Worm (Caenorhabditis elegans) whole organism, L4 larva: ENCODE measurements around the gene K08E7.8.

Source experiments
- F37D6.2 ChIP-seq: sonication (generic microtip); optimal IDR thresholded peaks from 2 replicates; lab custom pipeline; 2016; ENCODE audit warnings: mild to moderate bottlenecking, missing genetic modification characterization, missing compliant biosample characterization
- F49E8.2 ChIP-seq: sonication (generic microtip); optimal IDR thresholded peaks from 2 replicates; lab custom pipeline; 2016; ENCODE audit warnings: missing compliant biosample characterization, mild to moderate bottlenecking, missing genetic modification characterization, borderline replicate concordance
- Y105C5A.15 ChIP-seq: fragments of 200-800 bp; sonication (Bioruptor generic); IDR thresholded peaks from 2 replicates; pipeline ENCODE4 v1.3.6; 2022; ENCODE audit warnings: missing genetic modification characterization, missing compliant biosample characterization
- Y5F2A.4 ChIP-seq: fragments of 200-800 bp; sonication (Bioruptor generic); optimal IDR thresholded peaks from 2 replicates; lab custom pipeline; 2018; ENCODE audit warnings: mild to moderate bottlenecking, missing genetic modification characterization, missing compliant biosample characterization
- Y75B8A.6 ChIP-seq: fragments of 200-800 bp; sonication (Bioruptor generic); IDR thresholded peaks from 2 replicates; pipeline ENCODE4 v1.3.6; 2022; ENCODE audit warnings: missing genetic modification reagents, missing genetic modification characterization, missing compliant biosample characterization
- ZK546.5 ChIP-seq, 2 experiments: sonication (generic microtip); optimal IDR thresholded peaks; 2 replicates each; lab custom pipeline; 2017; ENCODE audit warnings: missing biosample characterization in 2 of 2, missing genetic modification characterization in 2 of 2
- ama-1 ChIP-seq: fragments of 150-350 bp; optimal IDR thresholded peaks from 2 replicates; lab custom pipeline; 2014; ENCODE audit warnings: inconsistent platforms, mixed read lengths
- arid-1 ChIP-seq: fragments of 200-800 bp; sonication (Bioruptor generic); conservative IDR thresholded peaks from 2 replicates; pipeline ENCODE4 v1.3.6; 2022; ENCODE audit warnings: missing genetic modification reagents, missing genetic modification characterization, missing compliant biosample characterization
- ceh-20 ChIP-seq: fragments of 200-800 bp; sonication (Bioruptor generic); IDR thresholded peaks from 2 replicates; pipeline ENCODE4 v1.3.6; 2022; ENCODE audit warnings: missing genetic modification reagents, missing genetic modification characterization, missing compliant biosample characterization
- ceh-44 ChIP-seq: fragments of 200-800 bp; sonication (Bioruptor generic); IDR thresholded peaks from 2 replicates; pipeline ENCODE4 v1.3.6; 2022; ENCODE audit warnings: missing genetic modification reagents, missing genetic modification characterization, missing compliant biosample characterization
- ceh-62 ChIP-seq: sonication (generic microtip); optimal IDR thresholded peaks from 2 replicates; lab custom pipeline; 2017; ENCODE audit warnings: missing biosample characterization, missing genetic modification characterization
- ctbp-1 ChIP-seq: fragments of 200-800 bp; sonication (Bioruptor generic); IDR thresholded peaks from 2 replicates; pipeline ENCODE4 v1.3.6; 2022; ENCODE audit warnings: missing genetic modification reagents, missing genetic modification characterization, missing compliant biosample characterization
- daf-16 ChIP-seq, 3 experiments: sonication (generic microtip); optimal IDR thresholded peaks; 2 replicates each; lab custom pipeline; 2016 to 2017; ENCODE audit warnings: missing genetic modification characterization in 3 of 3, missing genetic modification reagents in 3 of 3, mild to moderate bottlenecking in 2 of 3, missing compliant biosample characterization in 2 of 3, missing biosample characterization in 1 of 3, moderate library complexity in 1 of 3
- dmd-6 ChIP-seq: fragments of 200-800 bp; sonication (Bioruptor generic); IDR thresholded peaks from 2 replicates; pipeline ENCODE4 v1.3.6; 2022; ENCODE audit warnings: missing genetic modification reagents, missing genetic modification characterization, missing compliant biosample characterization
- dmd-8 ChIP-seq: fragments of 200-800 bp; sonication (Bioruptor generic); IDR thresholded peaks from 2 replicates; pipeline ENCODE4 v1.3.6; 2022; ENCODE audit warnings: missing genetic modification characterization, missing compliant biosample characterization
- dpl-1 ChIP-seq: fragments of 150-350 bp; optimal IDR thresholded peaks from 2 replicates; lab custom pipeline; 2014; ENCODE audit warnings: missing biosample characterization, missing genetic modification reagents, missing genetic modification characterization
- duxl-1 ChIP-seq: sonication (generic microtip); optimal IDR thresholded peaks from 2 replicates; lab custom pipeline; 2016; ENCODE audit warnings: mild to moderate bottlenecking, missing genetic modification characterization, moderate library complexity, missing compliant biosample characterization; ENCODE audit not compliant: poor library complexity
- fkh-10 ChIP-seq: fragments of 150-350 bp; optimal IDR thresholded peaks from 2 replicates; lab custom pipeline; 2014; ENCODE audit warnings: missing biosample characterization, missing genetic modification reagents, missing genetic modification characterization
- hlh-11 ChIP-seq: fragments of 200-800 bp; sonication (Bioruptor generic); optimal IDR thresholded peaks from 2 replicates; lab custom pipeline; 2018; ENCODE audit warnings: mild to moderate bottlenecking, missing genetic modification characterization, missing compliant biosample characterization
- hlh-30 ChIP-seq: sonication (generic microtip); optimal IDR thresholded peaks from 2 replicates; lab custom pipeline; 2017; ENCODE audit warnings: antibody characterized with exemption, mild to moderate bottlenecking, missing genetic modification characterization, missing compliant biosample characterization; ENCODE audit not compliant: insufficient read depth
- hmg-1.1 ChIP-seq: fragments of 200-800 bp; sonication (Bioruptor generic); IDR thresholded peaks from 2 replicates; pipeline ENCODE4 v1.3.6; 2022; ENCODE audit warnings: missing genetic modification reagents, missing genetic modification characterization, missing compliant biosample characterization
- lim-7 ChIP-seq: fragments of 200-800 bp; sonication (Bioruptor generic); IDR thresholded peaks from 2 replicates; pipeline ENCODE4 v1.3.6; 2022; ENCODE audit warnings: missing genetic modification characterization, missing compliant biosample characterization
- lin-1 ChIP-seq: fragments of 200-800 bp; sonication (Bioruptor generic); IDR thresholded peaks from 2 replicates; pipeline ENCODE4 v1.3.6; 2022; ENCODE audit warnings: missing genetic modification reagents, missing genetic modification characterization, missing compliant biosample characterization
- lin-29 ChIP-seq: fragments of 200-800 bp; sonication (Bioruptor generic); IDR thresholded peaks from 2 replicates; pipeline ENCODE4 v1.3.6; 2022; ENCODE audit warnings: missing genetic modification reagents, missing genetic modification characterization, missing compliant biosample characterization
- lsy-2 ChIP-seq, 2 experiments: fragments of 150-350 bp in 1 of 2; sonication (generic microtip) in 1 of 2; optimal IDR thresholded peaks; 2 replicates each; lab custom pipeline; 2014 to 2017; ENCODE audit warnings: missing biosample characterization in 2 of 2, missing genetic modification characterization in 2 of 2
- madf-5 ChIP-seq, 2 experiments: fragments of 200-800 bp; sonication (Bioruptor generic); IDR thresholded peaks; 2 replicates each; pipeline ENCODE4 v1.3.6; 2022; ENCODE audit warnings: missing compliant biosample characterization in 2 of 2, missing genetic modification characterization in 2 of 2
- mdl-1 ChIP-seq, 2 experiments: fragments of 150-350 bp in 1 of 2; sonication (generic microtip) in 1 of 2; optimal IDR thresholded peaks; 2 replicates each; lab custom pipeline; 2014 to 2017; ENCODE audit warnings: missing biosample characterization in 2 of 2, missing genetic modification characterization in 2 of 2
- mes-2 ChIP-seq: sonication (generic microtip); optimal IDR thresholded peaks from 2 replicates; lab custom pipeline; 2016; ENCODE audit warnings: missing genotype, mild to moderate bottlenecking, missing genetic modification characterization, missing compliant biosample characterization; ENCODE audit not compliant: poor library complexity, severe bottlenecking
- nhr-102 ChIP-seq: sonication (generic microtip); optimal IDR thresholded peaks from 2 replicates; lab custom pipeline; 2016; ENCODE audit warnings: mild to moderate bottlenecking, missing genetic modification characterization, moderate library complexity, missing compliant biosample characterization
- nhr-41 ChIP-seq: fragments of 200-800 bp; sonication (Bioruptor generic); IDR thresholded peaks from 2 replicates; pipeline ENCODE4 v1.3.6; 2022; ENCODE audit warnings: missing genetic modification reagents, missing genetic modification characterization, missing compliant biosample characterization
- pha-4 ChIP-seq, 2 experiments: fragments of 150-350 bp in 1 of 2; fragments of 200-800 bp in 1 of 2; sonication (Bioruptor generic) in 1 of 2; IDR thresholded peaks in 1 of 2; optimal IDR thresholded peaks in 1 of 2; 2 replicates each; pipeline versions ENCODE4 v1.3.6 to Lab custom; 2014 to 2022; ENCODE audit warnings: missing genetic modification characterization in 2 of 2, missing genetic modification reagents in 2 of 2, missing biosample characterization in 1 of 2, missing compliant biosample characterization in 1 of 2
- sdz-12 ChIP-seq: fragments of 200-800 bp; sonication (Bioruptor generic); optimal IDR thresholded peaks from 2 replicates; lab custom pipeline; 2018; ENCODE audit warnings: mild to moderate bottlenecking, missing genetic modification characterization, missing compliant biosample characterization
- snpc-1.2 ChIP-seq: fragments of 200-800 bp; sonication (Bioruptor generic); IDR thresholded peaks from 2 replicates; pipeline ENCODE4 v1.3.6; 2022; ENCODE audit warnings: missing genetic modification reagents, missing genetic modification characterization, missing compliant biosample characterization
- snpc-4 ChIP-seq: fragments of 150-350 bp; optimal IDR thresholded peaks from 2 replicates; lab custom pipeline; 2014; ENCODE audit warnings: missing biosample characterization, missing genetic modification characterization
- spr-3 ChIP-seq: fragments of 200-800 bp; sonication (Bioruptor generic); optimal IDR thresholded peaks from 2 replicates; lab custom pipeline; 2018; ENCODE audit warnings: mild to moderate bottlenecking, missing genetic modification characterization, missing compliant biosample characterization
- unc-130 ChIP-seq: sonication (generic microtip); optimal IDR thresholded peaks from 2 replicates; lab custom pipeline; 2016; ENCODE audit warnings: missing genetic modification reagents, missing genetic modification characterization, missing compliant biosample characterization
- unc-39 ChIP-seq: sonication (generic microtip); optimal IDR thresholded peaks from 2 replicates; lab custom pipeline; 2017; ENCODE audit warnings: missing biosample characterization, missing genetic modification characterization
- ztf-7 ChIP-seq: fragments of 150-350 bp; optimal IDR thresholded peaks from 2 replicates; lab custom pipeline; 2014; ENCODE audit warnings: missing biosample characterization, missing genetic modification characterization

K08E7.8 gene

ce11 chrIV:12570546-12570945 lies 15.3 kb downstream of the K08E7.8 start:
- TF ChIP-seq Y5F2A.4 (GFP tag; lab: Kevin White, UChicago) (peak; percentile 6), dmd-8 (GFP tag; lab: Robert Waterston, UW) (peak; percentile 20; the same call in 1 of the 2 replicates), ceh-62 (tag; lab: Kevin White, UChicago) (no peak), F37D6.2 (tag; lab: Kevin White, UChicago) (no peak), duxl-1 (tag; lab: Kevin White, UChicago) (no peak)

DNA sequence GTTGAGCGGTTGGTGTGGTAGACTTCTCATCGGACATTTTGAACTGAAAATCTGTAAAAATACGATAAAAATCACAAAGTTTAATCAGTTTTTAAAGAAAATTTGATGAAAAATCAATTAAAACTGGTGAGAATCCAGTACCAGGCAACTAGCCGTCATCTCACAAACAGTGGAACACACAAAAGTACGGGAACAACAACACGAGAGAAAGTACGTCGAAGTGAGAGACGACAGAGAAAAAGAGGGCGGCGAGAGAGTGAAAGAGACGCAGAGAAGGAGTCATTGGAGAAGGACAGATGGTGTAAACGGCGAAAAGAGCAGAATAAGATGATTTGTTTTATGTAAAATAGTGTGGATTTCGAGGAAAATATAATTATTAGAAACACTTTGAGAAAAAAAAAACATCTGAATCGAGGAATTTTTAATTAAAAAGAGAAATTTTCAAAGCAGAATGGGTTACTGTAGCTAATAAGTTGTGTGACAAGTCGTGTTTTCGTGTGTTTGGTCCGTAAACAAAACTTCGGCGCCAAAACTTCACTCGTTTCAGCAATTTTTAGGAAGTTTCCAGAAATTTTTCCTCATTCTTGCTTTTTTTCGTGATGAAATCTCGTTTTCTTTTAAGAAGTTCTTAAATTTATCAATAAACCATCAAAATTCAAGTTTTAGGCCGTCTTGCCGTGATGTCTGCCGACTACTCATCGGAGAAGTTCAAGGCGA lies 18.5 kb downstream of the K08E7.8 start, which contains the start of the genes hsb-1 and let-99:
Gene hsb-1 (minus strand): TSS at position 51 of the 717 bp plus-strand sequence.
Gene let-99 (plus strand): TSS at position 667 of the 717 bp plus-strand sequence.
- TF ChIP-seq lin-29 (GFP tag; lab: Robert Waterston, UW): no peak
- TF ChIP-seq dpl-1 (GFP tag; lab: Kevin White, UChicago): peak; percentile 44
- TF ChIP-seq nhr-41 (GFP tag; lab: Robert Waterston, UW): no peak
- TF ChIP-seq snpc-1.2 (GFP tag; lab: Robert Waterston, UW): 0 out of 2 replicates have a peak, but pooled peaks have one; percentile 61
- no peak for TF ChIP-seq sdz-12 (GFP tag; lab: Kevin White, UChicago)
- peak; percentile 65 for TF ChIP-seq unc-130
- TF ChIP-seq F49E8.2 (tag; lab: Kevin White, UChicago): peak; percentile 40
- TF ChIP-seq daf-16 (GFP tag; optimal IDR thresholded peaks at IDR 0.05; lab: Kevin White, UChicago): no peak
- peak; percentile 87 for TF ChIP-seq daf-16 (tag; optimal IDR thresholded peaks at IDR 0.05; lab: Kevin White, UChicago)
- TF ChIP-seq ztf-7 (tag; lab: Kevin White, UChicago): peak; percentile 21
- no peak for TF ChIP-seq pha-4 (GFP tag; IDR thresholded peaks at IDR 0.05; lab: Robert Waterston, UW)
- TF ChIP-seq pha-4 (tag; optimal IDR thresholded peaks at IDR 0.05; lab: Kevin White, UChicago): peak; percentile 19
- no peak for TF ChIP-seq lin-1 (GFP tag; lab: Robert Waterston, UW)
- TF ChIP-seq arid-1 (GFP tag; lab: Robert Waterston, UW): no peak
- TF ChIP-seq dmd-6 (GFP tag; lab: Robert Waterston, UW): no peak
- TF ChIP-seq hmg-1.1: peak; percentile 34; the same call in 1 of the 2 replicates
- TF ChIP-seq hlh-11 (tag; lab: Kevin White, UChicago): peak; percentile 44
- TF ChIP-seq mes-2 (tag; lab: Kevin White, UChicago): peak; percentile 68
- peak; percentile 32 for TF ChIP-seq hlh-30 (tag; lab: Kevin White, UChicago)

ce11 chrIV:12565933-12566540 lies 19.8 kb downstream of the K08E7.8 start, which contains the start of gene eak-7:
TSS of gene eak-7 (minus strand) at chrIV:12565983.
- TF ChIP-seq spr-3 (no peak), hlh-30 (tag; lab: Kevin White, UChicago) (peak; percentile 19)

ce11 chrIV:12560568-12560967 lies 25.3 kb downstream of the K08E7.8 start, which contains the start of gene snb-7:
TSS of gene snb-7 (plus strand) at chrIV:12560868.
- TF ChIP-seq snpc-4 (no peak), unc-39 (no peak), madf-5 (GFP tag; IDR thresholded peaks at IDR 0.05; lab: Robert Waterston, UW) (no peak), ZK546.5 (tag; optimal IDR thresholded peaks at IDR 0.05; lab: Kevin White, UChicago) (no peak), ctbp-1 (GFP tag; lab: Robert Waterston, UW) (no peak), ceh-20 (GFP tag; lab: Robert Waterston, UW) (no peak), duxl-1 (tag; lab: Kevin White, UChicago) (no peak), mdl-1 (tag; optimal IDR thresholded peaks at IDR 0.05; lab: Kevin White, UChicago) (no peak), fkh-10 (GFP tag; lab: Kevin White, UChicago) (no peak), lsy-2 (tag; optimal IDR thresholded peaks at IDR 0.05; lab: Kevin White, UChicago) (no peak), hlh-30 (tag; lab: Kevin White, UChicago) (no peak), lin-29 (GFP tag; lab: Robert Waterston, UW) (no peak), ama-1 (lab: Kevin White, UChicago) (no peak), nhr-102 (tag; lab: Kevin White, UChicago) (no peak), Y75B8A.6 (GFP tag; lab: Robert Waterston, UW) (no peak), ceh-44 (GFP tag; lab: Robert Waterston, UW) (no peak), Y105C5A.15 (GFP tag; lab: Robert Waterston, UW) (no peak), lin-1 (GFP tag; lab: Robert Waterston, UW) (no peak), lim-7 (GFP tag; lab: Robert Waterston, UW) (no peak)
